Fruit fly (Drosophila melanogaster) Kc167 (cell line): ENCODE measurements around the gene CG14635.

Experiments used
- Myc ChIP-seq: fragments of >200 bp; optimal IDR thresholded peaks from 2 replicates; lab custom pipeline; 2017; ENCODE audit warnings: missing external identifiers
- Sin3A ChIP-seq: fragments of >200 bp; optimal IDR thresholded peaks from 2 replicates; lab custom pipeline; 2018; ENCODE audit warnings: missing external identifiers
- h ChIP-seq: fragments of >200 bp; optimal IDR thresholded peaks from 3 replicates; lab custom pipeline; 2018; ENCODE audit warnings: missing external identifiers
- insv ChIP-seq: fragments of >200 bp; optimal IDR thresholded peaks from 3 replicates; lab custom pipeline; 2018; ENCODE audit warnings: missing external identifiers
- psq ChIP-seq: fragments of >200 bp; optimal IDR thresholded peaks from 2 replicates; lab custom pipeline; 2017; ENCODE audit warnings: missing external identifiers

- no peak for TF ChIP-seq Myc (lab: Kevin White, UChicago)
- TF ChIP-seq insv, result no peak
- TF ChIP-seq Sin3A (lab: Kevin White, UChicago), result no peak
- no peak for TF ChIP-seq h (lab: Kevin White, UChicago)
- no peak for TF ChIP-seq psq (lab: Kevin White, UChicago)
These were observed 8.5 kb upstream of the CG14635 start for dm6 chrX:835965-836690.
